Worm (Caenorhabditis elegans) whole organism, young adult: ENCODE results near the gene acs-22.

Source experiments
- C06A6.2 ChIP-seq: fragments of 200-800 bp; sonication (Bioruptor generic); conservative IDR thresholded peaks from 2 replicates; pipeline ENCODE4 v1.3.6; 2022; ENCODE audit warnings: missing genetic modification characterization, missing compliant biosample characterization
- D2030.7 ChIP-seq: fragments of 200-800 bp; sonication (Bioruptor generic); IDR thresholded peaks from 2 replicates; pipeline ENCODE4 v1.3.6; 2022; ENCODE audit warnings: missing genetic modification reagents, missing genetic modification characterization, missing compliant biosample characterization
- F10E7.11 ChIP-seq: sonication (generic microtip); optimal IDR thresholded peaks from 2 replicates; lab custom pipeline; 2017; ENCODE audit warnings: mild to moderate bottlenecking, missing genetic modification characterization, moderate library complexity, missing compliant biosample characterization
- F39B2.1 ChIP-seq: fragments of 200-800 bp; sonication (Bioruptor generic); IDR thresholded peaks from 2 replicates; pipeline ENCODE4 v1.3.6; 2022; ENCODE audit warnings: missing genetic modification reagents, missing genetic modification characterization, missing compliant biosample characterization
- F49E8.2 ChIP-seq: sonication (generic microtip); optimal IDR thresholded peaks from 3 replicates; lab custom pipeline; 2017; ENCODE audit warnings: missing genetic modification characterization, mild to moderate bottlenecking, missing compliant biosample characterization, antibody characterized with exemption, moderate library complexity; ENCODE audit not compliant: insufficient read depth
- F52B5.7 ChIP-seq: sonication (generic microtip); optimal IDR thresholded peaks from 2 replicates; lab custom pipeline; 2016; ENCODE audit warnings: mild to moderate bottlenecking, missing genetic modification characterization, missing compliant biosample characterization
- K12H6.12 ChIP-seq: fragments of 200-800 bp; sonication (Bioruptor generic); optimal IDR thresholded peaks from 2 replicates; lab custom pipeline; 2018; ENCODE audit warnings: mild to moderate bottlenecking, missing genetic modification characterization, missing compliant biosample characterization
- T26A5.8 ChIP-seq: sonication (generic microtip); optimal IDR thresholded peaks from 2 replicates; lab custom pipeline; 2016; ENCODE audit warnings: missing genetic modification characterization, missing compliant biosample characterization
- Y67H2A.10 ChIP-seq: fragments of 200-800 bp; sonication (Bioruptor generic); conservative IDR thresholded peaks from 2 replicates; pipeline ENCODE4 v1.3.6; 2022; ENCODE audit warnings: missing genetic modification reagents, missing genetic modification characterization, missing compliant biosample characterization
- ZK185.1 ChIP-seq: sonication (generic microtip); optimal IDR thresholded peaks from 2 replicates; lab custom pipeline; 2016; ENCODE audit warnings: mild to moderate bottlenecking, missing genetic modification characterization, missing compliant biosample characterization; ENCODE audit not compliant: poor library complexity, severe bottlenecking
- akir-1 ChIP-seq: fragments of 200-800 bp; sonication (Bioruptor generic); optimal IDR thresholded peaks from 2 replicates; lab custom pipeline; 2018; ENCODE audit warnings: mild to moderate bottlenecking, missing genetic modification characterization, moderate library complexity, missing compliant biosample characterization
- aptf-3 ChIP-seq: fragments of 200-800 bp; sonication (Bioruptor generic); IDR thresholded peaks from 2 replicates; pipeline ENCODE4 v1.3.6; 2022; ENCODE audit warnings: missing genetic modification characterization, missing compliant biosample characterization
- attf-3 ChIP-seq: fragments of 200-800 bp; sonication (Bioruptor generic); conservative IDR thresholded peaks from 2 replicates; pipeline ENCODE4 v1.3.6; 2022; ENCODE audit warnings: missing genetic modification reagents, missing genetic modification characterization, missing compliant biosample characterization
- attf-5 ChIP-seq: fragments of 200-800 bp; sonication (Bioruptor generic); optimal IDR thresholded peaks from 2 replicates; lab custom pipeline; 2018; ENCODE audit warnings: mild to moderate bottlenecking, missing genetic modification characterization, missing compliant biosample characterization
- attf-6 ChIP-seq: fragments of 200-800 bp; sonication (Bioruptor generic); IDR thresholded peaks from 2 replicates; pipeline ENCODE4 v1.3.6; 2022; ENCODE audit warnings: missing genetic modification reagents, missing genetic modification characterization, missing compliant biosample characterization
- ceh-40 ChIP-seq: fragments of 200-800 bp; sonication (Bioruptor generic); IDR thresholded peaks from 2 replicates; pipeline ENCODE4 v1.3.6; 2022; ENCODE audit warnings: missing genetic modification characterization, missing compliant biosample characterization
- chd-7 ChIP-seq: sonication (generic microtip); optimal IDR thresholded peaks from 2 replicates; lab custom pipeline; 2016; ENCODE audit warnings: mild to moderate bottlenecking, missing genetic modification characterization, moderate library complexity, missing compliant biosample characterization
- die-1 ChIP-seq: sonication (generic microtip); optimal IDR thresholded peaks from 2 replicates; lab custom pipeline; 2016; ENCODE audit warnings: missing genotype, mild to moderate bottlenecking, missing genetic modification characterization, missing compliant biosample characterization
- egl-44 ChIP-seq: fragments of 200-800 bp; sonication (Bioruptor generic); IDR thresholded peaks from 2 replicates; pipeline ENCODE4 v1.3.6; 2022; ENCODE audit warnings: missing genetic modification reagents, missing genetic modification characterization, missing compliant biosample characterization
- ekl-4 ChIP-seq: fragments of 200-800 bp; sonication (Bioruptor generic); IDR thresholded peaks from 2 replicates; pipeline ENCODE4 v1.3.6; 2022; ENCODE audit warnings: missing genetic modification reagents, missing genetic modification characterization, missing compliant biosample characterization
- hlh-12 ChIP-seq: sonication (generic microtip); optimal IDR thresholded peaks from 2 replicates; lab custom pipeline; 2016; ENCODE audit warnings: missing genetic modification characterization, missing compliant biosample characterization
- hmg-1.2 ChIP-seq: fragments of 200-800 bp; sonication (Bioruptor generic); IDR thresholded peaks from 2 replicates; pipeline ENCODE4 v1.3.6; 2022; ENCODE audit warnings: missing genetic modification reagents, missing genetic modification characterization, missing compliant biosample characterization
- let-526 ChIP-seq: fragments of 200-800 bp; sonication (Bioruptor generic); IDR thresholded peaks from 2 replicates; pipeline ENCODE4 v1.3.6; 2022; ENCODE audit warnings: missing genetic modification reagents, missing genetic modification characterization, missing compliant biosample characterization
- lin-26 ChIP-seq: fragments of 200-800 bp; sonication (Bioruptor generic); IDR thresholded peaks from 2 replicates; pipeline ENCODE4 v1.3.6; 2022; ENCODE audit warnings: missing genetic modification reagents, missing genetic modification characterization, missing compliant biosample characterization
- lin-35 ChIP-seq, 3 experiments: fragments of 150-350 bp in 2 of 3; sonication (generic microtip) in 1 of 3; optimal IDR thresholded peaks; 2 replicates each; lab custom pipeline; 2014 to 2018; ENCODE audit warnings: missing biosample characterization in 3 of 3, missing genetic modification characterization in 3 of 3, missing genetic modification reagents in 3 of 3
- lin-40 ChIP-seq: sonication (generic microtip); optimal IDR thresholded peaks from 2 replicates; lab custom pipeline; 2016; ENCODE audit warnings: missing genetic modification characterization, mild to moderate bottlenecking, missing compliant biosample characterization, missing genotype, missing genetic modification reagents
- lir-1 ChIP-seq: fragments of 200-800 bp; sonication (Bioruptor generic); conservative IDR thresholded peaks from 2 replicates; pipeline ENCODE4 v1.3.6; 2022; ENCODE audit warnings: missing genetic modification reagents, missing genetic modification characterization, missing compliant biosample characterization
- lsy-27 ChIP-seq: sonication (generic microtip); optimal IDR thresholded peaks from 2 replicates; lab custom pipeline; 2017; ENCODE audit warnings: missing genetic modification characterization, mild to moderate bottlenecking, missing compliant biosample characterization, antibody characterized with exemption, missing genotype, borderline replicate concordance; ENCODE audit not compliant: insufficient read depth
- madf-6 ChIP-seq: fragments of 200-800 bp; sonication (Bioruptor generic); IDR thresholded peaks from 2 replicates; pipeline ENCODE4 v1.3.6; 2022; ENCODE audit warnings: missing genetic modification reagents, missing genetic modification characterization, missing compliant biosample characterization
- mel-28 ChIP-seq: sonication (generic microtip); optimal IDR thresholded peaks from 2 replicates; lab custom pipeline; 2016; ENCODE audit warnings: borderline replicate concordance, mild to moderate bottlenecking, missing genetic modification characterization, missing compliant biosample characterization
- mxl-1 ChIP-seq: sonication (generic microtip); optimal IDR thresholded peaks from 2 replicates; lab custom pipeline; 2016; ENCODE audit warnings: missing genetic modification characterization, missing compliant biosample characterization
- nfya-1 ChIP-seq: sonication (generic microtip); optimal IDR thresholded peaks from 2 replicates; lab custom pipeline; 2017; ENCODE audit warnings: antibody characterized with exemption, missing compliant biosample characterization, missing genetic modification characterization, borderline replicate concordance; ENCODE audit not compliant: insufficient read depth
- nfya-2 ChIP-seq: fragments of 200-800 bp; sonication (Bioruptor generic); IDR thresholded peaks from 2 replicates; pipeline ENCODE4 v1.3.6; 2022; ENCODE audit warnings: missing genetic modification reagents, missing genetic modification characterization, missing compliant biosample characterization
- nhr-120 ChIP-seq: fragments of 200-800 bp; sonication (Bioruptor generic); IDR thresholded peaks from 2 replicates; pipeline ENCODE4 v1.3.6; 2022; ENCODE audit warnings: missing genetic modification characterization, missing compliant biosample characterization
- nhr-90 ChIP-seq: sonication (generic microtip); optimal IDR thresholded peaks from 2 replicates; lab custom pipeline; 2016; ENCODE audit warnings: missing genotype, mild to moderate bottlenecking, missing genetic modification characterization, missing compliant biosample characterization
- pha-4 ChIP-seq: fragments of 150-350 bp; sonication (generic microtip); optimal IDR thresholded peaks from 2 replicates; lab custom pipeline; 2014; ENCODE audit warnings: missing biosample characterization, missing genetic modification reagents, missing genetic modification characterization
- repo-1 ChIP-seq: sonication (generic microtip); optimal IDR thresholded peaks from 2 replicates; lab custom pipeline; 2017; ENCODE audit warnings: mild to moderate bottlenecking, missing genetic modification characterization, missing compliant biosample characterization
- rpc-1 ChIP-seq, 2 experiments: fragments of 150-350 bp in 1 of 2; sonication (generic microtip) in 1 of 2; optimal IDR thresholded peaks; 2 replicates each; lab custom pipeline; 2014 to 2018; ENCODE audit warnings: missing biosample characterization in 1 of 2, missing genetic modification characterization in 1 of 2, missing genetic modification reagents in 1 of 2, missing genotype in 1 of 2
- snpc-1.3 ChIP-seq: sonication (generic microtip); optimal IDR thresholded peaks from 2 replicates; lab custom pipeline; 2017; ENCODE audit warnings: missing genetic modification characterization, mild to moderate bottlenecking, missing compliant biosample characterization, antibody characterized with exemption, moderate library complexity, missing genotype, missing genetic modification reagents; ENCODE audit not compliant: insufficient read depth
- snpc-3.4 ChIP-seq: sonication (generic microtip); optimal IDR thresholded peaks from 2 replicates; lab custom pipeline; 2017; ENCODE audit warnings: missing genetic modification characterization, mild to moderate bottlenecking, missing compliant biosample characterization, antibody characterized with exemption, moderate library complexity, missing genotype, missing genetic modification reagents
- somi-1 ChIP-seq: fragments of 200-800 bp; sonication (Bioruptor generic); optimal IDR thresholded peaks from 2 replicates; lab custom pipeline; 2018; ENCODE audit warnings: mild to moderate bottlenecking, missing genetic modification characterization, missing compliant biosample characterization
- tbp1 ChIP-seq: fragments of 200-800 bp; sonication (Bioruptor generic); optimal IDR thresholded peaks from 2 replicates; lab custom pipeline; 2018; ENCODE audit warnings: mild to moderate bottlenecking, missing genetic modification characterization, missing compliant biosample characterization
- tlf-1 ChIP-seq: fragments of 200-800 bp; sonication (Bioruptor generic); optimal IDR thresholded peaks from 2 replicates; lab custom pipeline; 2018; ENCODE audit warnings: mild to moderate bottlenecking, missing genetic modification characterization, missing compliant biosample characterization
- unc-130 ChIP-seq: sonication (generic microtip); optimal IDR thresholded peaks from 2 replicates; lab custom pipeline; 2016; ENCODE audit warnings: missing genetic modification reagents, missing genetic modification characterization, missing compliant biosample characterization
- unc-62 ChIP-seq: fragments of 150-350 bp; optimal IDR thresholded peaks from 2 replicates; lab custom pipeline; 2014; ENCODE audit warnings: missing biosample characterization, missing genetic modification reagents, missing genetic modification characterization
- zim-3 ChIP-seq: sonication (generic microtip); optimal IDR thresholded peaks from 2 replicates; lab custom pipeline; 2017; ENCODE audit warnings: mild to moderate bottlenecking, missing genetic modification characterization, moderate library complexity, missing compliant biosample characterization
- ztf-3 ChIP-seq: fragments of 200-800 bp; sonication (Bioruptor generic); optimal IDR thresholded peaks from 2 replicates; lab custom pipeline; 2018; ENCODE audit warnings: mild to moderate bottlenecking, missing genetic modification characterization, missing compliant biosample characterization
- ztf-6 ChIP-seq: fragments of 200-800 bp; sonication (Bioruptor generic); IDR thresholded peaks from 2 replicates; pipeline ENCODE4 v1.3.6; 2022; ENCODE audit warnings: missing genetic modification reagents, missing genetic modification characterization, missing compliant biosample characterization

Gene acs-22

DNA sequence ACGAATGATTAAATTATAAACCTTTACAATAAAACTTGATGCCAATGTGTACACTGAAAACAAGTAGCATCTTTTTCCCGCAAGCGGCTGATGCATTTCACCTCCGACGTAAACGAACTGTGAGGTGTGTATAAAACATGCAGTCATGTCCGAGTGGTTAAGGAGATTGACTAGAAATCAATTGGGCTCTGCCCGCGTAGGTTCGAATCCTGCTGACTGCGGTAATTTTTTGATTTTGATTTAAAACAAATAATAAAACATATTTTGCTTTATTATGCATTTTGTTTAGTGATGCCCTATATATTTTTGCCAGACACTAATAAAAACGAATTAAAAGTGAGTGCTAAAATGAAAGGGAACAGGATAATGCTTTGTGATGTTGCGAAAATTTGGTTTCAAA is 40.5 kb downstream of the acs-22 start (continued):
- TF ChIP-seq ceh-40 = no peak
- peak; percentile 75 for TF ChIP-seq snpc-1.3 (tag; lab: Kevin White, UChicago)
- peak; percentile 74 for TF ChIP-seq ZK185.1 (tag; lab: Kevin White, UChicago)
- no peak for TF ChIP-seq repo-1 (tag; lab: Kevin White, UChicago)
- TF ChIP-seq attf-6 (GFP tag; lab: Robert Waterston, UW) = no peak
- peak; percentile 43 for TF ChIP-seq somi-1 (GFP tag; lab: Kevin White, UChicago)
- peak; percentile 76 for TF ChIP-seq hlh-12 (tag; lab: Kevin White, UChicago)
- TF ChIP-seq mel-28 = peak; percentile 18
- peak; percentile 82 for TF ChIP-seq nhr-90 (tag; lab: Kevin White, UChicago)
- TF ChIP-seq F52B5.7 = no peak
- no peak; the same call in 1 of the 2 replicates for TF ChIP-seq lir-1 (GFP tag; lab: Robert Waterston, UW)
- TF ChIP-seq tbp1 = peak; percentile 97
- TF ChIP-seq egl-44 (GFP tag; lab: Robert Waterston, UW) = no peak
- TF ChIP-seq K12H6.12 (tag; lab: Kevin White, UChicago) = no peak
- no peak for TF ChIP-seq madf-6
- peak; percentile 80 for TF ChIP-seq die-1 (tag; lab: Kevin White, UChicago)
- TF ChIP-seq unc-130 (GFP tag; lab: Kevin White, UChicago) = peak; percentile 32
- TF ChIP-seq ztf-3 (GFP tag; lab: Kevin White, UChicago) = no peak
- no peak for TF ChIP-seq hmg-1.2 (GFP tag; lab: Robert Waterston, UW)
- peak; percentile 19 for TF ChIP-seq mxl-1 (tag; lab: Kevin White, UChicago)
- 0 out of 2 replicates have a peak, but pooled peaks have one; percentile 25 for TF ChIP-seq let-526 (GFP tag; lab: Robert Waterston, UW)
- TF ChIP-seq nhr-120 (GFP tag; lab: Robert Waterston, UW) = no peak
- TF ChIP-seq F10E7.11 = no peak
- TF ChIP-seq Y67H2A.10 (GFP tag; lab: Robert Waterston, UW) = no peak
- TF ChIP-seq ztf-6 (GFP tag; lab: Robert Waterston, UW) = no peak
- no peak for TF ChIP-seq nfya-2 (GFP tag; lab: Robert Waterston, UW)
- TF ChIP-seq tlf-1 = peak; percentile 0
- TF ChIP-seq attf-5 (GFP tag; lab: Kevin White, UChicago) = peak; percentile 14
- no peak for TF ChIP-seq C06A6.2
- peak; percentile 54 for TF ChIP-seq D2030.7 (GFP tag; lab: Robert Waterston, UW)
- no peak for TF ChIP-seq pha-4 (tag; lab: Kevin White, UChicago)
- TF ChIP-seq attf-3 = no peak
- peak; percentile 43 for TF ChIP-seq zim-3 (tag; lab: Kevin White, UChicago)
- TF ChIP-seq lin-40 (tag; lab: Kevin White, UChicago) = peak; percentile 50
- peak; percentile 2 for TF ChIP-seq F49E8.2 (tag; lab: Kevin White, UChicago)
- TF ChIP-seq lsy-27 (tag; lab: Kevin White, UChicago) = peak; percentile 45
- TF ChIP-seq lin-35 (GFP tag; optimal IDR thresholded peaks at IDR 0.05; lab: Kevin White, UChicago) = peak in 1 of 3 experiments; percentile 60
- TF ChIP-seq ekl-4 (GFP tag; lab: Robert Waterston, UW) = 0 out of 2 replicates have a peak, but pooled peaks have one; percentile 13
- TF ChIP-seq T26A5.8 (tag; lab: Kevin White, UChicago) = peak; percentile 84
- TF ChIP-seq chd-7 (tag; lab: Kevin White, UChicago) = peak; percentile 43
- no peak for TF ChIP-seq aptf-3 (GFP tag; lab: Robert Waterston, UW)
- TF ChIP-seq akir-1 (GFP tag; lab: Kevin White, UChicago) = no peak
- TF ChIP-seq snpc-3.4 (tag; lab: Kevin White, UChicago) = peak; percentile 55
- TF ChIP-seq rpc-1 (optimal IDR thresholded peaks at IDR 0.05; lab: Kevin White, UChicago) = peak; percentile 96
- peak; percentile 95 for TF ChIP-seq rpc-1 (tag; optimal IDR thresholded peaks at IDR 0.05; lab: Kevin White, UChicago)
- no peak for TF ChIP-seq lin-26 (GFP tag; lab: Robert Waterston, UW)
- TF ChIP-seq nfya-1 (tag; lab: Kevin White, UChicago) = no peak
- no peak for TF ChIP-seq F39B2.1 (GFP tag; lab: Robert Waterston, UW)
- TF ChIP-seq unc-62 (GFP tag; lab: Kevin White, UChicago) = no peak
